Fruit fly (Drosophila melanogaster) whole organism, embryonic: ENCODE results near the gene CG3149.
A peak's percentile ranks its signal among the peaks of the same experiment; 100 is the strongest.

Experiments
- ATbp ChIP-seq: fragments of 200-800 bp; sonication (Bioruptor generic); optimal IDR thresholded peaks from 2 replicates; lab custom pipeline; 2017; ENCODE audit warnings: missing biosample characterization, mild to moderate bottlenecking, missing genetic modification characterization, missing genetic modification reagents
- Adf1 ChIP-seq: fragments of 200-800 bp; sonication (Bioruptor generic); IDR thresholded peaks from 2 replicates; pipeline ENCODE4 v1.3.6; 2022; ENCODE audit warnings: missing biosample characterization, missing genetic modification characterization
- CG1024 ChIP-seq: fragments of 200-800 bp; sonication (Bioruptor generic); IDR thresholded peaks from 2 replicates; pipeline ENCODE4 v1.3.6; 2022; ENCODE audit warnings: missing biosample characterization, missing genetic modification characterization
- CG11723 ChIP-seq: fragments of 200-800 bp; sonication (Bioruptor generic); optimal IDR thresholded peaks from 2 replicates; lab custom pipeline; 2017; ENCODE audit warnings: missing biosample characterization, mild to moderate bottlenecking, missing genetic modification characterization
- CG12071 ChIP-seq: fragments of 200-800 bp; sonication (Bioruptor generic); optimal IDR thresholded peaks from 3 replicates; lab custom pipeline; 2018; ENCODE audit warnings: missing biosample characterization, mild to moderate bottlenecking, missing genetic modification characterization
- CG1233 ChIP-seq: fragments of 200-800 bp; sonication (Bioruptor generic); optimal IDR thresholded peaks from 4 replicates; lab custom pipeline; 2018; ENCODE audit warnings: missing biosample characterization, mild to moderate bottlenecking, missing genetic modification characterization
- CG13123 ChIP-seq: fragments of 200-800 bp; sonication (Bioruptor generic); optimal IDR thresholded peaks from 2 replicates; lab custom pipeline; 2016; ENCODE audit warnings: missing biosample characterization, missing genetic modification characterization
- CG14014 ChIP-seq: fragments of 200-800 bp; sonication (Bioruptor generic); IDR thresholded peaks from 2 replicates; pipeline ENCODE4 v1.3.6; 2022; ENCODE audit warnings: missing biosample characterization, missing genetic modification characterization
- CG14050 ChIP-seq: fragments of 200-800 bp; sonication (Bioruptor generic); IDR thresholded peaks from 3 replicates; pipeline ENCODE4 v1.3.6; 2022; ENCODE audit warnings: missing biosample characterization, missing genetic modification characterization
- CG14710 ChIP-seq: fragments of 200-800 bp; sonication (Bioruptor generic); optimal IDR thresholded peaks from 3 replicates; lab custom pipeline; 2019; ENCODE audit warnings: missing biosample characterization, mild to moderate bottlenecking, missing genetic modification characterization, moderate library complexity
- CG1647 ChIP-seq: fragments of 200-800 bp; sonication (Bioruptor generic); optimal IDR thresholded peaks from 3 replicates; lab custom pipeline; 2016; ENCODE audit warnings: missing biosample characterization, missing genetic modification characterization
- CG18262 ChIP-seq: fragments of 200-800 bp; optimal IDR thresholded peaks from 3 replicates; lab custom pipeline; 2019; ENCODE audit warnings: missing biosample characterization, mild to moderate bottlenecking, missing genetic modification characterization, moderate library complexity
- CG18764 ChIP-seq: fragments of 200-800 bp; sonication (Bioruptor generic); optimal IDR thresholded peaks from 3 replicates; lab custom pipeline; 2016; ENCODE audit warnings: missing biosample characterization, missing genetic modification characterization
- CG2116 ChIP-seq: fragments of 200-800 bp; sonication (Bioruptor generic); optimal IDR thresholded peaks from 3 replicates; lab custom pipeline; 2018; ENCODE audit warnings: missing biosample characterization, mild to moderate bottlenecking, missing genetic modification characterization
- CG30431 ChIP-seq: fragments of 200-800 bp; sonication (Bioruptor generic); optimal IDR thresholded peaks from 2 replicates; lab custom pipeline; 2017; ENCODE audit warnings: missing biosample characterization, missing genetic modification characterization
- CG5953 ChIP-seq: fragments of 200-800 bp; sonication (Bioruptor generic); IDR thresholded peaks from 2 replicates; pipeline ENCODE4 v1.3.6; 2022; ENCODE audit warnings: missing biosample characterization, missing genetic modification characterization
- CG6272 ChIP-seq: fragments of 200-800 bp; sonication (Bioruptor generic); IDR thresholded peaks from 2 replicates; pipeline ENCODE4 v1.3.6; 2022; ENCODE audit warnings: missing biosample characterization, missing genetic modification characterization
- CG6813 ChIP-seq: fragments of 200-800 bp; sonication (Bioruptor generic); optimal IDR thresholded peaks from 2 replicates; lab custom pipeline; 2017; ENCODE audit warnings: missing biosample characterization, missing genetic modification characterization, mild to moderate bottlenecking, moderate library complexity, missing genetic modification reagents
- CG7745 ChIP-seq: fragments of 200-800 bp; sonication (Bioruptor generic); optimal IDR thresholded peaks from 2 replicates; lab custom pipeline; 2018; ENCODE audit warnings: missing biosample characterization, mild to moderate bottlenecking, missing genetic modification characterization, moderate library complexity
- CG8359 ChIP-seq: fragments of 200-800 bp; sonication (Bioruptor generic); optimal IDR thresholded peaks from 2 replicates; lab custom pipeline; 2017; ENCODE audit warnings: missing biosample characterization, mild to moderate bottlenecking, missing genetic modification characterization, borderline replicate concordance
- CG8944 ChIP-seq: fragments of 200-800 bp; sonication (Bioruptor generic); optimal IDR thresholded peaks from 3 replicates; lab custom pipeline; 2016; ENCODE audit warnings: missing biosample characterization, missing genetic modification characterization
- CG9797 ChIP-seq: fragments of 200-800 bp; sonication (Bioruptor generic); optimal IDR thresholded peaks from 3 replicates; lab custom pipeline; 2018; ENCODE audit warnings: missing biosample characterization, mild to moderate bottlenecking, missing genetic modification characterization
- CHES-1-like ChIP-seq: fragments of 200-800 bp; sonication (Bioruptor generic); optimal IDR thresholded peaks from 2 replicates; lab custom pipeline; 2016; ENCODE audit warnings: missing biosample characterization, missing genetic modification characterization
- Chrac-16 ChIP-seq: fragments of 200-800 bp; sonication (Bioruptor generic); optimal IDR thresholded peaks from 3 replicates; lab custom pipeline; 2016; ENCODE audit warnings: missing biosample characterization, missing genetic modification characterization
- Dbx ChIP-seq: fragments of 200-800 bp; sonication (Bioruptor generic); IDR thresholded peaks from 3 replicates; pipeline ENCODE4 v1.3.6; 2022; ENCODE audit warnings: missing biosample characterization, missing genetic modification characterization
- Doc2 ChIP-seq: fragments of 200-800 bp; sonication (Bioruptor generic); IDR thresholded peaks from 2 replicates; pipeline ENCODE4 v1.3.6; 2022; ENCODE audit warnings: missing biosample characterization, missing genetic modification characterization
- Doc3 ChIP-seq: fragments of 200-800 bp; sonication (Bioruptor generic); IDR thresholded peaks from 3 replicates; pipeline ENCODE4 v1.3.6; 2022; ENCODE audit warnings: missing biosample characterization, missing genetic modification characterization; ENCODE audit not compliant: partially characterized antibody
- Fer3 ChIP-seq: fragments of 200-800 bp; sonication (Bioruptor generic); optimal IDR thresholded peaks from 2 replicates; lab custom pipeline; 2018; ENCODE audit warnings: missing biosample characterization, mild to moderate bottlenecking, missing genetic modification characterization, moderate library complexity
- GATAe ChIP-seq: fragments of 200-800 bp; sonication (Bioruptor generic); conservative IDR thresholded peaks from 2 replicates; pipeline ENCODE4 v1.3.6; 2022; ENCODE audit warnings: missing biosample characterization, missing genetic modification characterization
- HLH4C ChIP-seq: fragments of 200-800 bp; sonication (Bioruptor generic); IDR thresholded peaks from 3 replicates; pipeline ENCODE4 v1.3.6; 2022; ENCODE audit warnings: missing biosample characterization, missing genetic modification characterization; ENCODE audit not compliant: partially characterized antibody
- Hr78 ChIP-seq, 2 experiments: fragments of 200-800 bp in 1 of 2; fragments of >200 bp in 1 of 2; sonication (Bioruptor generic) in 1 of 2; optimal IDR thresholded peaks; 2 replicates each; lab custom pipeline; 2017 to 2019; ENCODE audit warnings: missing biosample characterization in 2 of 2, missing genetic modification characterization in 2 of 2, mild to moderate bottlenecking in 1 of 2, moderate library complexity in 1 of 2
- Oaz ChIP-seq: fragments of 200-800 bp; sonication (Bioruptor generic); IDR thresholded peaks from 2 replicates; pipeline ENCODE4 v1.3.6; 2022; ENCODE audit warnings: missing biosample characterization, missing genetic modification characterization
- Sry-δ ChIP-seq: fragments of 200-800 bp; sonication (Bioruptor generic); optimal IDR thresholded peaks from 2 replicates; lab custom pipeline; 2016; ENCODE audit warnings: missing biosample characterization, missing genetic modification characterization
- Stat92E ChIP-seq, 3 experiments: fragments of >200 bp in 2 of 3; fragments of 200-800 bp in 1 of 3; sonication (Bioruptor generic) in 1 of 3; optimal IDR thresholded peaks; 2 replicates each; lab custom pipeline; 2017 to 2019; ENCODE audit warnings: missing biosample characterization in 3 of 3, missing genetic modification characterization in 3 of 3, mild to moderate bottlenecking in 1 of 3, moderate library complexity in 1 of 3
- Taf1 ChIP-seq: fragments of 200-800 bp; sonication (Bioruptor generic); IDR thresholded peaks from 2 replicates; pipeline ENCODE4 v1.3.6; 2022; ENCODE audit warnings: missing biosample characterization, missing genetic modification characterization
- Xbp1 ChIP-seq: fragments of 200-800 bp; sonication (Bioruptor generic); optimal IDR thresholded peaks from 3 replicates; lab custom pipeline; 2016; ENCODE audit warnings: missing biosample characterization, mild to moderate bottlenecking, missing genetic modification characterization
- cg ChIP-seq: fragments of 200-800 bp; sonication (Bioruptor generic); optimal IDR thresholded peaks from 3 replicates; lab custom pipeline; 2019; ENCODE audit warnings: missing biosample characterization, mild to moderate bottlenecking, missing genetic modification characterization, moderate library complexity
- croc ChIP-seq: fragments of 200-800 bp; sonication (Bioruptor generic); conservative IDR thresholded peaks from 3 replicates; pipeline ENCODE4 v1.3.6; 2022; ENCODE audit warnings: missing biosample characterization, missing genetic modification characterization
- ems ChIP-seq: fragments of 200-800 bp; sonication (Bioruptor generic); optimal IDR thresholded peaks from 3 replicates; lab custom pipeline; 2016; ENCODE audit warnings: missing biosample characterization, missing genetic modification characterization
- eve ChIP-seq, 2 experiments: fragments of >200 bp; optimal IDR thresholded peaks; 2 replicates each; lab custom pipeline; 2017; ENCODE audit warnings: missing biosample characterization in 2 of 2, missing genetic modification characterization in 2 of 2
- jing ChIP-seq: fragments of 200-800 bp; sonication (Bioruptor generic); optimal IDR thresholded peaks from 2 replicates; lab custom pipeline; 2018; ENCODE audit warnings: missing biosample characterization, mild to moderate bottlenecking, missing genetic modification characterization
- jumu ChIP-seq: fragments of 200-800 bp; sonication (Bioruptor generic); optimal IDR thresholded peaks from 3 replicates; lab custom pipeline; 2016; ENCODE audit warnings: missing biosample characterization, missing genetic modification characterization
- p53 ChIP-seq: fragments of 200-800 bp; sonication (Bioruptor generic); optimal IDR thresholded peaks from 2 replicates; lab custom pipeline; 2016; ENCODE audit warnings: missing biosample characterization, missing genetic modification characterization
- pho ChIP-seq: fragments of 200-800 bp; sonication (Bioruptor generic); optimal IDR thresholded peaks from 2 replicates; lab custom pipeline; 2016; ENCODE audit warnings: missing biosample characterization, missing genetic modification characterization
- row ChIP-seq: fragments of 200-800 bp; sonication (Bioruptor generic); IDR thresholded peaks from 3 replicates; pipeline ENCODE4 v1.3.6; 2022; ENCODE audit warnings: missing biosample characterization, missing genetic modification characterization
- shn ChIP-seq: fragments of 200-800 bp; sonication (Bioruptor generic); optimal IDR thresholded peaks from 3 replicates; lab custom pipeline; 2016; ENCODE audit warnings: missing biosample characterization, missing genetic modification characterization
- sqz ChIP-seq: fragments of 200-800 bp; sonication (Bioruptor generic); optimal IDR thresholded peaks from 3 replicates; lab custom pipeline; 2018; ENCODE audit warnings: missing biosample characterization, mild to moderate bottlenecking, missing genetic modification characterization
- usp ChIP-seq: fragments of >200 bp; optimal IDR thresholded peaks from 2 replicates; lab custom pipeline; 2017; ENCODE audit warnings: missing biosample characterization, missing genetic modification characterization
- vvl ChIP-seq: fragments of 200-800 bp; sonication (Bioruptor generic); IDR thresholded peaks from 2 replicates; pipeline ENCODE4 v1.3.6; 2022; ENCODE audit warnings: missing biosample characterization, missing genetic modification characterization
- yki ChIP-seq: fragments of >200 bp; optimal IDR thresholded peaks from 3 replicates; lab custom pipeline; 2018

The CG3149 gene

DNA sequence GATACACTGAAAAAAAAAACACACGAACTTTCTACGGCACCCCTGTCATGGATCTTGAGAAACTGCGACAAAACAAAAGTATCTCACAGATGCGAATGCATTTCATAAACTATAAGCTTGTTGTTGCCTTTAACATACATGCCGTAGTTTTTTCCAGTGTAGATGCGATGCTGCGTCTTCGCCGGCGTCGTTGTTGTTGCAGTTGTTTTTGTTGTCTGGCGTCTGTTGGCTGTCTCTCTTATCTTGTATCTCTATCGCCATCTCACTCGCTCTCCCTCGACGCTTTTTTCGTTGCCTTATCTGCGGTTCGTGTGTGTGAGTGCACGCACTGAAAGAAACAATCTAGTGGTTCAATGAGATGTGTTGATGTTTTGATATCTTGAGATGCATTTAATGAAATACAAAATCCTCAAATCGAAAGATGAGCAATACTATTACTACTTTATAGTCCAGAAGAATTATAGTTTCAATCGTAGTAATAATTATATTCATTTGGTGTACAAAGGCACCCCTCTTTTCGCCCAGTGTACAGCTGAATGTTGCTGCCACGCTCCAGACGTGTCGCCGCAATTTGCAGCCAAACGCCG is 1.5 kb upstream of the CG3149 start (continued):
- TF ChIP-seq GATAe (GFP tag; lab: Robert Waterston, UW) (peak; percentile 53), CG6813 (peak; percentile 92), row (peak; percentile 95), Stat92E (GFP tag; optimal IDR thresholded peaks at IDR 0.05; lab: Kevin White, UChicago) (peak in 1 of 3 experiments; percentile 80), CG14710 (peak; percentile 94), vvl (GFP tag; lab: Robert Waterston, UW) (peak; percentile 98), CG12071 (peak; percentile 94), CG7745 (tag; lab: Kevin White, UChicago) (peak; percentile 6), Chrac-16 (GFP tag; lab: Kevin White, UChicago) (peak; percentile 97), CG30431 (GFP tag; lab: Kevin White, UChicago) (peak; percentile 97), CG11723 (GFP tag; lab: Kevin White, UChicago) (peak; percentile 94), CG14014 (GFP tag; lab: Robert Waterston, UW) (peak; percentile 94), Sry-δ (GFP tag; lab: Kevin White, UChicago) (peak; percentile 72), CG18262 (tag; lab: Kevin White, UChicago) (peak; percentile 80), pho (GFP tag; lab: Kevin White, UChicago) (peak; percentile 94), Oaz (GFP tag; lab: Robert Waterston, UW) (peak; percentile 90), Doc2 (GFP tag; lab: Robert Waterston, UW) (peak; percentile 78; the same call in 1 of the 2 replicates), Hr78 (GFP tag; optimal IDR thresholded peaks at IDR 0.05; lab: Kevin White, UChicago) (peak in 1 of 2 experiments; percentile 75), CG18764 (GFP tag; lab: Kevin White, UChicago) (peak; percentile 95), CG8944 (GFP tag; lab: Kevin White, UChicago) (peak; percentile 98), sqz (GFP tag; lab: Kevin White, UChicago) (peak; percentile 95), Doc3 (GFP tag; lab: Robert Waterston, UW) (no peak), Adf1 (peak; percentile 88), CG8359 (GFP tag; lab: Kevin White, UChicago) (peak; percentile 74), cg (GFP tag; lab: Kevin White, UChicago) (peak; percentile 82), CG5953 (GFP tag; lab: Robert Waterston, UW) (peak; percentile 96), p53 (GFP tag; lab: Kevin White, UChicago) (peak; percentile 96), eve (GFP tag; optimal IDR thresholded peaks at IDR 0.05; lab: Kevin White, UChicago) (peak in 1 of 2 experiments; percentile 90), jumu (peak; percentile 99), usp (no peak), jing (peak; percentile 91), Taf1 (GFP tag; lab: Robert Waterston, UW) (peak; percentile 63; the same call in 1 of the 2 replicates), CG14050 (GFP tag; lab: Robert Waterston, UW) (peak; percentile 94), CG13123 (GFP tag; lab: Kevin White, UChicago) (peak; percentile 96), croc (peak; percentile 95), shn (peak; percentile 96), CG1647 (peak; percentile 97), Dbx (GFP tag; lab: Robert Waterston, UW) (peak; percentile 90), CG9797 (GFP tag; lab: Kevin White, UChicago) (peak; percentile 40), CG2116 (GFP tag; lab: Kevin White, UChicago) (peak; percentile 79), CG6272 (GFP tag; lab: Robert Waterston, UW) (peak; percentile 89), HLH4C (no peak), ATbp (GFP tag; lab: Kevin White, UChicago) (peak; percentile 95), yki (no peak), Xbp1 (peak; percentile 97), CHES-1-like (GFP tag; lab: Kevin White, UChicago) (peak; percentile 98), Fer3 (tag; lab: Kevin White, UChicago) (peak; percentile 90), ems (GFP tag; lab: Kevin White, UChicago) (peak; percentile 96), CG1233 (GFP tag; lab: Kevin White, UChicago) (peak; percentile 96), CG1024 (GFP tag; lab: Robert Waterston, UW) (peak; percentile 96)
